Fruit fly (Drosophila melanogaster): ENCODE data around the gene Pkc98E.

The Pkc98E gene

dm6 chr3R:29049055-29049722, 10.2 kb downstream of the Pkc98E start, which contains the start of gene CG11837:
TSS of gene CG11837 (plus strand) at chr3R:29049493.
- TF ChIP-seq achi (GFP tag; optimal IDR thresholded peaks at IDR 0.05) (no peak), fkh (GFP tag; optimal IDR thresholded peaks at IDR 0.05) (peak; percentile 74), CG8119 (GFP tag; IDR thresholded peaks at IDR 0.05) (no peak), CG6808 (GFP tag; optimal IDR thresholded peaks at IDR 0.05) (no peak), CG8632 (GFP tag; optimal IDR thresholded peaks at IDR 0.05) (no peak), CG1621 (tag; optimal IDR thresholded peaks at IDR 0.05) (no peak), pdm3 (GFP tag; optimal IDR thresholded peaks at IDR 0.05) (no peak)

dm6 chr3R:29050756-29051155, 11.8 kb downstream of the Pkc98E start, which contains the start of gene CG11841:
TSS of gene CG11841 (plus strand) at chr3R:29051056.
- TF ChIP-seq CG34406 (GFP tag; optimal IDR thresholded peaks at IDR 0.05) (no peak), Hr4 (GFP tag; optimal IDR thresholded peaks at IDR 0.05) (no peak), dac (GFP tag; optimal IDR thresholded peaks at IDR 0.05) (no peak), CG31627 (GFP tag; optimal IDR thresholded peaks at IDR 0.05) (no peak), Smox (GFP tag; optimal IDR thresholded peaks at IDR 0.05) (no peak), CG16779 (tag; optimal IDR thresholded peaks at IDR 0.05) (no peak), CG6163 (GFP tag; IDR thresholded peaks at IDR 0.05) (no peak), svp (GFP tag) (no peak), Sox14 (GFP tag; optimal IDR thresholded peaks at IDR 0.05) (no peak), cyc (GFP tag; optimal IDR thresholded peaks at IDR 0.05) (no peak), CG10631 (GFP tag; optimal IDR thresholded peaks at IDR 0.05) (no peak)

dm6 chr3R:29052380-29052779, 13.4 kb downstream of the Pkc98E start, which contains the start of gene CG11842:
TSS of gene CG11842 (plus strand) at chr3R:29052680.
- TF ChIP-seq CG9139 (GFP tag; optimal IDR thresholded peaks at IDR 0.05) (no peak), fkh (GFP tag; optimal IDR thresholded peaks at IDR 0.05) (peak; percentile 40)

- TF ChIP-seq Hr4 (GFP tag; optimal IDR thresholded peaks at IDR 0.05), result no peak
- TF ChIP-seq CG11762 (GFP tag; optimal IDR thresholded peaks at IDR 0.05; ENCODE audit: insufficient read depth), result no peak
- TF ChIP-seq CG6163 (GFP tag; IDR thresholded peaks at IDR 0.05), result no peak
- TF ChIP-seq vri (GFP tag; optimal IDR thresholded peaks at IDR 0.05), result no peak
- no peak for TF ChIP-seq Gug (GFP tag; IDR thresholded peaks at IDR 0.05)
- TF ChIP-seq CG7368 (GFP tag; optimal IDR thresholded peaks at IDR 0.05), result no peak
- TF ChIP-seq dsx (GFP tag; optimal IDR thresholded peaks at IDR 0.05; ENCODE audit: poor library complexity, severe bottlenecking), result no peak
- no peak for TF ChIP-seq CG1621 (tag; optimal IDR thresholded peaks at IDR 0.05)
- no peak for TF ChIP-seq Blimp-1 (GFP tag; optimal IDR thresholded peaks at IDR 0.05)
These were observed 15.1 kb downstream of the Pkc98E start, which contains the start of gene CG11843 for dm6 chr3R:29054047-29054446. TSS of gene CG11843 (plus strand) at chr3R:29054347.

- TF ChIP-seq Eip93F (GFP tag; optimal IDR thresholded peaks at IDR 0.05) (peak; percentile 62), Blimp-1 (GFP tag; optimal IDR thresholded peaks at IDR 0.05) (no peak), CG1621 (tag; optimal IDR thresholded peaks at IDR 0.05) (peak; percentile 76), Gug (GFP tag; IDR thresholded peaks at IDR 0.05) (peak; percentile 49), Hr38 (GFP tag; optimal IDR thresholded peaks at IDR 0.05) (no peak), achi (GFP tag; optimal IDR thresholded peaks at IDR 0.05) (no peak), CG15336 (GFP tag; IDR thresholded peaks at IDR 0.05) (peak; percentile 75), net (GFP tag; optimal IDR thresholded peaks at IDR 0.05) (peak; percentile 66), fkh (GFP tag; optimal IDR thresholded peaks at IDR 0.05) (peak; percentile 92), eg (GFP tag; IDR thresholded peaks at IDR 0.05) (peak; percentile 91), CG3032 (tag; optimal IDR thresholded peaks at IDR 0.05) (peak; percentile 80), fd59A (GFP tag; optimal IDR thresholded peaks at IDR 0.05) (peak; percentile 0), CG6854 (GFP tag; optimal IDR thresholded peaks at IDR 0.05) (peak; percentile 41), Lpt (GFP tag; optimal IDR thresholded peaks at IDR 0.05) (no peak), CG9139 (GFP tag; optimal IDR thresholded peaks at IDR 0.05) (peak; percentile 58), esn (GFP tag; optimal IDR thresholded peaks at IDR 0.05) (peak; percentile 13), topi (GFP tag; optimal IDR thresholded peaks at IDR 0.05) (no peak), acj6 (GFP tag; optimal IDR thresholded peaks at IDR 0.05) (no peak), Hr4 (GFP tag; optimal IDR thresholded peaks at IDR 0.05) (no peak), salr (GFP tag; optimal IDR thresholded peaks at IDR 0.05) (no peak), cyc (GFP tag; optimal IDR thresholded peaks at IDR 0.05) (no peak), CG8119 (GFP tag; IDR thresholded peaks at IDR 0.05) (peak; percentile 76; the same call in 2 of the 3 replicates), CG16779 (tag; optimal IDR thresholded peaks at IDR 0.05) (peak; percentile 74), Ets96B (tag; optimal IDR thresholded peaks at IDR 0.05) (peak; percentile 79), Sox14 (GFP tag; optimal IDR thresholded peaks at IDR 0.05) (no peak), dac (GFP tag; optimal IDR thresholded peaks at IDR 0.05) (peak; percentile 72), Smox (GFP tag; optimal IDR thresholded peaks at IDR 0.05) (no peak), CG6163 (GFP tag; IDR thresholded peaks at IDR 0.05) (peak; percentile 88), pdm3 (GFP tag; optimal IDR thresholded peaks at IDR 0.05) (no peak), Ets21C (GFP tag; optimal IDR thresholded peaks at IDR 0.05) (no peak)
These were observed 16.8 kb downstream of the Pkc98E start, which contains the start of gene Sirt7 for dm6 chr3R:29055710-29056109. TSS of gene Sirt7 (plus strand) at chr3R:29055927.
